Worm (Caenorhabditis elegans) whole organism, late embryonic: ENCODE results near the gene F13B12.7.
A peak's percentile ranks its signal among the peaks of the same experiment; 100 is the strongest.

Experiments
- C08G9.2 ChIP-seq: sonication (generic microtip); optimal IDR thresholded peaks from 2 replicates; lab custom pipeline; 2016; ENCODE audit warnings: mild to moderate bottlenecking, missing genetic modification characterization, moderate library complexity, missing compliant biosample characterization
- F13H6.1 ChIP-seq: sonication (generic microtip); optimal IDR thresholded peaks from 2 replicates; lab custom pipeline; 2016; ENCODE audit warnings: missing genetic modification characterization, missing compliant biosample characterization
- K02D7.2 ChIP-seq: sonication (generic microtip); optimal IDR thresholded peaks from 2 replicates; lab custom pipeline; 2017; ENCODE audit warnings: mild to moderate bottlenecking, missing genetic modification characterization, missing compliant biosample characterization
- T23F11.4 ChIP-seq: fragments of 200-800 bp; sonication (Bioruptor generic); optimal IDR thresholded peaks from 2 replicates; lab custom pipeline; 2018; ENCODE audit warnings: mild to moderate bottlenecking, missing genetic modification characterization, missing compliant biosample characterization
- Y22D7AL.16 ChIP-seq: sonication (generic microtip); optimal IDR thresholded peaks from 2 replicates; lab custom pipeline; 2016; ENCODE audit warnings: missing genetic modification characterization, missing compliant biosample characterization
- ahr-1 ChIP-seq: sonication (generic microtip); optimal IDR thresholded peaks from 2 replicates; lab custom pipeline; 2016; ENCODE audit warnings: missing genetic modification characterization, missing compliant biosample characterization
- ceh-14 ChIP-seq: sonication (generic microtip); optimal IDR thresholded peaks from 2 replicates; lab custom pipeline; 2016; ENCODE audit warnings: missing genotype, missing genetic modification characterization, missing compliant biosample characterization
- ceh-18 ChIP-seq: sonication (generic microtip); optimal IDR thresholded peaks from 2 replicates; lab custom pipeline; 2016; ENCODE audit warnings: missing genetic modification characterization, missing compliant biosample characterization
- ceh-19 ChIP-seq: fragments of 200-800 bp; sonication (Bioruptor generic); optimal IDR thresholded peaks from 2 replicates; lab custom pipeline; 2018; ENCODE audit warnings: mild to moderate bottlenecking, missing genetic modification characterization, missing compliant biosample characterization
- ceh-2 ChIP-seq: sonication (generic microtip); optimal IDR thresholded peaks from 2 replicates; lab custom pipeline; 2016; ENCODE audit warnings: missing genotype, missing genetic modification characterization, missing compliant biosample characterization
- ceh-22 ChIP-seq: sonication (generic microtip); optimal IDR thresholded peaks from 2 replicates; lab custom pipeline; 2017; ENCODE audit warnings: missing biosample characterization, missing genetic modification characterization
- ceh-31 ChIP-seq: sonication (generic microtip); optimal IDR thresholded peaks from 2 replicates; lab custom pipeline; 2016; ENCODE audit warnings: missing genetic modification characterization, missing compliant biosample characterization
- ceh-34 ChIP-seq: sonication (generic microtip); optimal IDR thresholded peaks from 2 replicates; lab custom pipeline; 2016; ENCODE audit warnings: mild to moderate bottlenecking, missing genetic modification characterization, missing compliant biosample characterization
- ceh-48 ChIP-seq: sonication (generic microtip); optimal IDR thresholded peaks from 2 replicates; lab custom pipeline; 2016; ENCODE audit warnings: missing genetic modification characterization, inconsistent platforms, missing compliant biosample characterization
- dve-1 ChIP-seq: sonication (generic microtip); optimal IDR thresholded peaks from 2 replicates; lab custom pipeline; 2017; ENCODE audit warnings: antibody characterized with exemption, mild to moderate bottlenecking, missing genetic modification characterization, missing compliant biosample characterization
- elt-2 ChIP-seq: sonication (generic microtip); optimal IDR thresholded peaks from 2 replicates; lab custom pipeline; 2016; ENCODE audit warnings: missing genetic modification reagents, missing genetic modification characterization, missing compliant biosample characterization
- elt-4 ChIP-seq: sonication (generic microtip); optimal IDR thresholded peaks from 2 replicates; lab custom pipeline; 2016; ENCODE audit warnings: missing genetic modification characterization, missing compliant biosample characterization
- ets-4 ChIP-seq: sonication (generic microtip); optimal IDR thresholded peaks from 2 replicates; lab custom pipeline; 2016; ENCODE audit warnings: missing genetic modification characterization, missing compliant biosample characterization
- fax-1 ChIP-seq: sonication (generic microtip); optimal IDR thresholded peaks from 2 replicates; lab custom pipeline; 2016; ENCODE audit warnings: missing genotype, missing genetic modification characterization, missing compliant biosample characterization
- fkh-6 ChIP-seq: sonication (generic microtip); optimal IDR thresholded peaks from 2 replicates; lab custom pipeline; 2016; ENCODE audit warnings: missing genetic modification characterization, missing compliant biosample characterization
- gmeb-2 ChIP-seq: sonication (generic microtip); optimal IDR thresholded peaks from 2 replicates; lab custom pipeline; 2016; ENCODE audit warnings: missing genetic modification characterization, inconsistent platforms, missing compliant biosample characterization
- hlh-15 ChIP-seq: sonication (generic microtip); optimal IDR thresholded peaks from 2 replicates; lab custom pipeline; 2016; ENCODE audit warnings: missing genetic modification characterization, missing compliant biosample characterization
- hlh-30 ChIP-seq: sonication (generic microtip); optimal IDR thresholded peaks from 2 replicates; lab custom pipeline; 2017; ENCODE audit warnings: antibody characterized with exemption, missing genetic modification characterization, missing compliant biosample characterization; ENCODE audit not compliant: insufficient read depth
- hlh-6 ChIP-seq: sonication (generic microtip); optimal IDR thresholded peaks from 2 replicates; lab custom pipeline; 2016; ENCODE audit warnings: missing genotype, missing genetic modification characterization, missing compliant biosample characterization
- hlh-8 ChIP-seq: sonication (generic microtip); optimal IDR thresholded peaks from 2 replicates; lab custom pipeline; 2016; ENCODE audit warnings: missing genotype, missing genetic modification characterization, missing compliant biosample characterization
- lim-6 ChIP-seq: sonication (generic microtip); optimal IDR thresholded peaks from 2 replicates; lab custom pipeline; 2016; ENCODE audit warnings: missing genetic modification characterization, missing compliant biosample characterization
- lin-11 ChIP-seq: fragments of 200-800 bp; sonication (Bioruptor generic); optimal IDR thresholded peaks from 2 replicates; lab custom pipeline; 2018; ENCODE audit warnings: mild to moderate bottlenecking, missing genetic modification characterization, missing compliant biosample characterization
- nfya-1 ChIP-seq: sonication (generic microtip); optimal IDR thresholded peaks from 2 replicates; lab custom pipeline; 2017; ENCODE audit warnings: missing genetic modification characterization, mild to moderate bottlenecking, missing compliant biosample characterization, antibody characterized with exemption, moderate library complexity
- nhr-11 ChIP-seq: fragments of 150-350 bp; optimal IDR thresholded peaks from 2 replicates; lab custom pipeline; 2014; ENCODE audit warnings: missing biosample characterization, missing genetic modification characterization
- nhr-232 ChIP-seq: sonication (generic microtip); optimal IDR thresholded peaks from 2 replicates; lab custom pipeline; 2016; ENCODE audit warnings: missing genetic modification characterization, missing compliant biosample characterization
- npax-4 ChIP-seq: sonication (generic microtip); optimal IDR thresholded peaks from 2 replicates; lab custom pipeline; 2016; ENCODE audit warnings: missing genetic modification characterization, missing compliant biosample characterization
- odd-2 ChIP-seq: sonication (generic microtip); optimal IDR thresholded peaks from 2 replicates; lab custom pipeline; 2017; ENCODE audit warnings: antibody characterized with exemption, mild to moderate bottlenecking, missing genetic modification characterization, missing compliant biosample characterization
- pag-3 ChIP-seq: sonication (generic microtip); optimal IDR thresholded peaks from 2 replicates; lab custom pipeline; 2016; ENCODE audit warnings: missing compliant biosample characterization, missing genetic modification characterization, borderline replicate concordance
- pha-4 ChIP-seq: fragments of 150-350 bp; optimal IDR thresholded peaks from 2 replicates; lab custom pipeline; 2018; ENCODE audit warnings: missing biosample characterization, missing genetic modification reagents, missing genetic modification characterization
- pqm-1 ChIP-seq: sonication (generic microtip); optimal IDR thresholded peaks from 2 replicates; lab custom pipeline; 2016; ENCODE audit warnings: missing genetic modification characterization, missing compliant biosample characterization
- ref-2 ChIP-seq: sonication (generic microtip); optimal IDR thresholded peaks from 2 replicates; lab custom pipeline; 2016; ENCODE audit warnings: missing genetic modification characterization, missing compliant biosample characterization
- rnt-1 ChIP-seq: sonication (generic microtip); optimal IDR thresholded peaks from 2 replicates; lab custom pipeline; 2016; ENCODE audit warnings: missing genetic modification characterization, missing compliant biosample characterization
- sdc-2 ChIP-seq: sonication (generic microtip); optimal IDR thresholded peaks from 2 replicates; lab custom pipeline; 2016; ENCODE audit warnings: missing genotype, missing genetic modification characterization, missing compliant biosample characterization
- sox-2 ChIP-seq: fragments of 200-800 bp; sonication (Bioruptor generic); IDR thresholded peaks from 2 replicates; pipeline ENCODE4 v1.3.6; 2022; ENCODE audit warnings: missing genetic modification reagents, missing genetic modification characterization, missing compliant biosample characterization
- sox-4 ChIP-seq: sonication (generic microtip); optimal IDR thresholded peaks from 2 replicates; lab custom pipeline; 2017; ENCODE audit warnings: mild to moderate bottlenecking, missing genetic modification characterization, inconsistent platforms, missing compliant biosample characterization
- syd-9 ChIP-seq: sonication (generic microtip); optimal IDR thresholded peaks from 2 replicates; lab custom pipeline; 2016; ENCODE audit warnings: mild to moderate bottlenecking, missing genetic modification characterization, moderate library complexity, missing compliant biosample characterization
- tbx-2 ChIP-seq: sonication (generic microtip); optimal IDR thresholded peaks from 2 replicates; lab custom pipeline; 2016; ENCODE audit warnings: missing genetic modification characterization, missing compliant biosample characterization
- tbx-7 ChIP-seq: sonication (generic microtip); optimal IDR thresholded peaks from 2 replicates; lab custom pipeline; 2016; ENCODE audit warnings: missing genotype, missing genetic modification characterization, missing compliant biosample characterization
- ttx-3 ChIP-seq: sonication (generic microtip); optimal IDR thresholded peaks from 2 replicates; lab custom pipeline; 2016; ENCODE audit warnings: missing genetic modification reagents, missing genetic modification characterization, missing compliant biosample characterization
- unc-3 ChIP-seq, 2 experiments: fragments of 200-800 bp in 1 of 2; sonication (Bioruptor generic) in 1 of 2; sonication (generic microtip) in 1 of 2; conservative IDR thresholded peaks in 1 of 2; optimal IDR thresholded peaks in 1 of 2; 2 replicates each; pipeline versions ENCODE4 v1.3.6 to Lab custom; 2016 to 2022; ENCODE audit warnings: missing compliant biosample characterization in 2 of 2, missing genetic modification characterization in 2 of 2, missing genetic modification reagents in 1 of 2
- unc-42 ChIP-seq: sonication (generic microtip); optimal IDR thresholded peaks from 2 replicates; lab custom pipeline; 2016; ENCODE audit warnings: missing genotype, missing genetic modification characterization, missing compliant biosample characterization
- unc-55 ChIP-seq: sonication (generic microtip); optimal IDR thresholded peaks from 2 replicates; lab custom pipeline; 2017; ENCODE audit warnings: missing biosample characterization, missing genetic modification reagents, missing genetic modification characterization
- unc-86 ChIP-seq: sonication (generic microtip); optimal IDR thresholded peaks from 2 replicates; lab custom pipeline; 2016; ENCODE audit warnings: missing genetic modification characterization, missing compliant biosample characterization
- zip-5 ChIP-seq: sonication (generic microtip); optimal IDR thresholded peaks from 2 replicates; lab custom pipeline; 2016; ENCODE audit warnings: missing genetic modification characterization, missing compliant biosample characterization
- ztf-16 ChIP-seq: sonication (generic microtip); optimal IDR thresholded peaks from 2 replicates; lab custom pipeline; 2017; ENCODE audit warnings: missing genetic modification characterization, missing compliant biosample characterization

Gene F13B12.7

ce11 chrIV:10482585-10482984 is 39.0 kb downstream of the F13B12.7 start:
- no peak for TF ChIP-seq hlh-15 (tag; lab: Kevin White, UChicago)
- no peak for TF ChIP-seq F13H6.1
- TF ChIP-seq ceh-22 (tag; lab: Kevin White, UChicago), result no peak
- TF ChIP-seq npax-4, result no peak
- TF ChIP-seq ets-4, result no peak
- TF ChIP-seq sox-4 (tag; lab: Kevin White, UChicago), result no peak
- TF ChIP-seq elt-4 (tag; lab: Kevin White, UChicago), result no peak
- TF ChIP-seq ceh-18 (tag; lab: Kevin White, UChicago), result no peak
- no peak for TF ChIP-seq fkh-6 (tag; lab: Kevin White, UChicago)
- no peak for TF ChIP-seq unc-3 (GFP tag; conservative IDR thresholded peaks at IDR 0.05; lab: Robert Waterston, UW)
- TF ChIP-seq unc-3 (tag; optimal IDR thresholded peaks at IDR 0.05; lab: Kevin White, UChicago), result no peak
- TF ChIP-seq lim-6 (tag; lab: Kevin White, UChicago), result no peak
- TF ChIP-seq unc-86, result no peak
- TF ChIP-seq nhr-11, result no peak
- TF ChIP-seq ref-2 (tag; lab: Kevin White, UChicago), result no peak

- TF ChIP-seq ceh-18 (tag; lab: Kevin White, UChicago) (no peak), ztf-16 (tag; lab: Kevin White, UChicago) (peak; percentile 58), hlh-8 (tag; lab: Kevin White, UChicago) (peak; percentile 78), ref-2 (tag; lab: Kevin White, UChicago) (peak; percentile 73), nhr-11 (no peak), elt-4 (tag; lab: Kevin White, UChicago) (no peak), T23F11.4 (no peak), tbx-2 (tag; lab: Kevin White, UChicago) (peak; percentile 78), nhr-232 (tag; lab: Kevin White, UChicago) (no peak), ceh-31 (tag; lab: Kevin White, UChicago) (peak; percentile 91), ceh-14 (no peak), ceh-2 (tag; lab: Kevin White, UChicago) (peak; percentile 93), Y22D7AL.16 (peak; percentile 10), unc-55 (no peak), hlh-6 (tag; lab: Kevin White, UChicago) (peak; percentile 26), sdc-2 (tag; lab: Kevin White, UChicago) (no peak), pag-3 (no peak), unc-42 (tag; lab: Kevin White, UChicago) (peak; percentile 17), fkh-6 (tag; lab: Kevin White, UChicago) (peak; percentile 66), npax-4 (no peak), fax-1 (tag; lab: Kevin White, UChicago) (peak; percentile 61), tbx-7 (tag; lab: Kevin White, UChicago) (peak; percentile 85), syd-9 (tag; lab: Kevin White, UChicago) (peak; percentile 19), nfya-1 (tag; lab: Kevin White, UChicago) (peak; percentile 25), pqm-1 (tag; lab: Kevin White, UChicago) (peak; percentile 38), ceh-48 (tag; lab: Kevin White, UChicago) (no peak), odd-2 (tag; lab: Kevin White, UChicago) (no peak), lim-6 (tag; lab: Kevin White, UChicago) (peak; percentile 62), gmeb-2 (tag; lab: Kevin White, UChicago) (peak; percentile 15), ets-4 (peak; percentile 77), ahr-1 (tag; lab: Kevin White, UChicago) (peak; percentile 42), hlh-30 (no peak), K02D7.2 (tag; lab: Kevin White, UChicago) (no peak), F13H6.1 (peak; percentile 26), ceh-34 (tag; lab: Kevin White, UChicago) (peak; percentile 18), dve-1 (no peak), C08G9.2 (peak; percentile 90), sox-2 (GFP tag; lab: Robert Waterston, UW) (no peak), unc-86 (peak; percentile 53), ceh-19 (GFP tag; lab: Kevin White, UChicago) (peak; percentile 26), ttx-3 (peak; percentile 45), zip-5 (tag; lab: Kevin White, UChicago) (peak; percentile 87), elt-2 (tag; lab: Kevin White, UChicago) (peak; percentile 79), lin-11 (tag; lab: Kevin White, UChicago) (no peak), pha-4 (no peak), rnt-1 (tag; lab: Kevin White, UChicago) (peak; percentile 54)
Measured at ce11 chrIV:10483607-10484117, 40.1 kb downstream of the F13B12.7 start, which contains the start of the genes F01D4.5 and ced-5. Gene F01D4.5 (minus strand): TSS chrIV:10483657. Gene ced-5 (plus strand): TSS chrIV:10484110.
